Worm (Caenorhabditis elegans) whole organism, L2 larva: ENCODE measurements around the gene F33G12.3.

Experiments used
- C34F6.9 ChIP-seq: fragments of 150-350 bp; optimal IDR thresholded peaks from 2 replicates; lab custom pipeline; 2014; ENCODE audit warnings: missing biosample characterization, missing genetic modification characterization
- F13H6.1 ChIP-seq: sonication (generic microtip); optimal IDR thresholded peaks from 2 replicates; lab custom pipeline; 2016; ENCODE audit warnings: missing genetic modification characterization, missing compliant biosample characterization
- R02D3.7 ChIP-seq: fragments of 150-350 bp; optimal IDR thresholded peaks from 2 replicates; lab custom pipeline; 2014; ENCODE audit warnings: missing biosample characterization, missing genetic modification characterization
- Y55F3AM.14 ChIP-seq: fragments of 200-800 bp; sonication (Bioruptor generic); optimal IDR thresholded peaks from 2 replicates; lab custom pipeline; 2018; ENCODE audit warnings: mild to moderate bottlenecking, missing genetic modification characterization, missing compliant biosample characterization
- ZK546.5 ChIP-seq: sonication (generic microtip); optimal IDR thresholded peaks from 2 replicates; lab custom pipeline; 2017; ENCODE audit warnings: missing biosample characterization, missing genetic modification characterization
- alr-1 ChIP-seq: fragments of 150-350 bp; optimal IDR thresholded peaks from 2 replicates; lab custom pipeline; 2014; ENCODE audit warnings: missing biosample characterization, missing genetic modification characterization
- aly-2 ChIP-seq: fragments of 150-350 bp; optimal IDR thresholded peaks from 2 replicates; lab custom pipeline; 2014; ENCODE audit warnings: missing biosample characterization, missing genetic modification characterization
- ama-1 ChIP-seq: fragments of 150-350 bp; optimal IDR thresholded peaks from 2 replicates; lab custom pipeline; 2018; ENCODE audit warnings: inconsistent platforms
- blmp-1 ChIP-seq: sonication (generic microtip); optimal IDR thresholded peaks from 2 replicates; lab custom pipeline; 2017; ENCODE audit warnings: missing genetic modification characterization, mild to moderate bottlenecking, missing compliant biosample characterization, antibody characterized with exemption, moderate library complexity; ENCODE audit not compliant: insufficient read depth
- ceh-16 ChIP-seq: fragments of 150-350 bp; optimal IDR thresholded peaks from 2 replicates; lab custom pipeline; 2014; ENCODE audit warnings: missing biosample characterization, missing genetic modification characterization
- ceh-82 ChIP-seq: fragments of 150-350 bp; optimal IDR thresholded peaks from 2 replicates; lab custom pipeline; 2014; ENCODE audit warnings: missing biosample characterization, missing genetic modification characterization
- crh-2 ChIP-seq: sonication (generic microtip); optimal IDR thresholded peaks from 2 replicates; lab custom pipeline; 2017; ENCODE audit warnings: missing biosample characterization, missing genetic modification characterization
- dmd-4 ChIP-seq: sonication (generic microtip); optimal IDR thresholded peaks from 2 replicates; lab custom pipeline; 2017; ENCODE audit warnings: missing biosample characterization, missing genetic modification characterization
- egl-27 ChIP-seq: sonication (generic microtip); optimal IDR thresholded peaks from 3 replicates; lab custom pipeline; 2017; ENCODE audit warnings: missing biosample characterization, missing genetic modification reagents, missing genetic modification characterization
- elt-1 ChIP-seq: fragments of 150-350 bp; optimal IDR thresholded peaks from 2 replicates; lab custom pipeline; 2014; ENCODE audit warnings: missing biosample characterization, missing genetic modification characterization
- fos-1 ChIP-seq: fragments of 150-350 bp; optimal IDR thresholded peaks from 2 replicates; lab custom pipeline; 2014; ENCODE audit warnings: missing biosample characterization, missing genetic modification characterization
- gmeb-1 ChIP-seq: fragments of 150-350 bp; optimal IDR thresholded peaks from 2 replicates; lab custom pipeline; 2014; ENCODE audit warnings: missing biosample characterization, missing genetic modification characterization
- lin-11 ChIP-seq: fragments of 150-350 bp; sonication (generic microtip); optimal IDR thresholded peaks from 2 replicates; lab custom pipeline; 2014; ENCODE audit warnings: missing biosample characterization, missing genetic modification characterization, inconsistent platforms, mixed read lengths
- lin-39 ChIP-seq: fragments of 150-350 bp; optimal IDR thresholded peaks from 2 replicates; lab custom pipeline; 2014; ENCODE audit warnings: missing biosample characterization, missing genetic modification reagents, missing genetic modification characterization
- lsy-2 ChIP-seq, 2 experiments: fragments of 150-350 bp in 1 of 2; sonication (generic microtip) in 1 of 2; optimal IDR thresholded peaks; 2 replicates each; lab custom pipeline; 2014 to 2017; ENCODE audit warnings: missing biosample characterization in 2 of 2, missing genetic modification characterization in 2 of 2
- mbf-1 ChIP-seq: sonication (generic microtip); optimal IDR thresholded peaks from 2 replicates; lab custom pipeline; 2017; ENCODE audit warnings: missing biosample characterization, missing genetic modification characterization
- mdl-1 ChIP-seq, 2 experiments: fragments of 150-350 bp in 1 of 2; sonication (generic microtip) in 1 of 2; optimal IDR thresholded peaks; 2 replicates each; lab custom pipeline; 2017; ENCODE audit warnings: missing biosample characterization in 2 of 2, missing genetic modification characterization in 2 of 2
- nhr-10 ChIP-seq: sonication (generic microtip); optimal IDR thresholded peaks from 2 replicates; lab custom pipeline; 2017; ENCODE audit warnings: missing biosample characterization, missing genetic modification characterization
- nhr-11 ChIP-seq: fragments of 150-350 bp; optimal IDR thresholded peaks from 2 replicates; lab custom pipeline; 2014; ENCODE audit warnings: missing biosample characterization, missing genetic modification characterization
- nhr-12 ChIP-seq: fragments of 150-350 bp; optimal IDR thresholded peaks from 2 replicates; lab custom pipeline; 2014; ENCODE audit warnings: missing biosample characterization, missing genetic modification characterization
- nhr-21 ChIP-seq: fragments of 150-350 bp; optimal IDR thresholded peaks from 2 replicates; lab custom pipeline; 2014; ENCODE audit warnings: missing biosample characterization, missing genetic modification characterization
- nhr-23 ChIP-seq: fragments of 150-350 bp; optimal IDR thresholded peaks from 2 replicates; lab custom pipeline; 2014; ENCODE audit warnings: missing biosample characterization, missing genetic modification reagents, missing genetic modification characterization
- nhr-25 ChIP-seq: fragments of 150-350 bp; sonication (generic microtip); optimal IDR thresholded peaks from 3 replicates; lab custom pipeline; 2014; ENCODE audit warnings: missing biosample characterization, missing genetic modification characterization
- nhr-6 ChIP-seq: fragments of 150-350 bp; optimal IDR thresholded peaks from 2 replicates; lab custom pipeline; 2014; ENCODE audit warnings: missing biosample characterization, missing genetic modification characterization
- nhr-77 ChIP-seq: fragments of 150-350 bp; optimal IDR thresholded peaks from 2 replicates; lab custom pipeline; 2014; ENCODE audit warnings: missing biosample characterization, missing genetic modification characterization
- sem-4 ChIP-seq: fragments of 150-350 bp; optimal IDR thresholded peaks from 2 replicates; lab custom pipeline; 2014; ENCODE audit warnings: missing biosample characterization, missing genetic modification reagents, missing genetic modification characterization
- skn-1 ChIP-seq: sonication (generic microtip); optimal IDR thresholded peaks from 2 replicates; lab custom pipeline; 2017; ENCODE audit warnings: missing biosample characterization, missing genetic modification characterization
- sma-3 ChIP-seq: sonication (generic microtip); optimal IDR thresholded peaks from 2 replicates; lab custom pipeline; 2016; ENCODE audit warnings: missing genetic modification reagents, missing genetic modification characterization, missing compliant biosample characterization
- sma-9 ChIP-seq, 2 experiments: fragments of 150-350 bp in 1 of 2; sonication (generic microtip) in 1 of 2; optimal IDR thresholded peaks; 2 replicates each; lab custom pipeline; 2014 to 2016; ENCODE audit warnings: missing genetic modification characterization in 2 of 2, mild to moderate bottlenecking in 1 of 2, missing biosample characterization in 1 of 2, missing compliant biosample characterization in 1 of 2, missing genetic modification reagents in 1 of 2, moderate library complexity in 1 of 2
- snpc-4 ChIP-seq: fragments of 150-350 bp; optimal IDR thresholded peaks from 2 replicates; lab custom pipeline; 2014; ENCODE audit warnings: missing biosample characterization, missing genetic modification characterization
- unc-39 ChIP-seq: fragments of 150-350 bp; optimal IDR thresholded peaks from 2 replicates; lab custom pipeline; 2014; ENCODE audit warnings: missing biosample characterization, missing genetic modification characterization
- unc-55 ChIP-seq: fragments of 150-350 bp; sonication (generic microtip); optimal IDR thresholded peaks from 3 replicates; lab custom pipeline; 2014; ENCODE audit warnings: missing biosample characterization, missing genetic modification reagents, missing genetic modification characterization
- unc-62 ChIP-seq: fragments of 150-350 bp; optimal IDR thresholded peaks from 2 replicates; lab custom pipeline; 2014; ENCODE audit warnings: missing biosample characterization, missing genetic modification reagents, missing genetic modification characterization
- zag-1 ChIP-seq: fragments of 150-350 bp; optimal IDR thresholded peaks from 2 replicates; lab custom pipeline; 2014; ENCODE audit warnings: missing biosample characterization, missing genetic modification characterization
- ztf-1 ChIP-seq: fragments of 200-800 bp; sonication (Bioruptor generic); conservative IDR thresholded peaks from 2 replicates; pipeline ENCODE4 v1.3.6; 2022; ENCODE audit warnings: missing genetic modification characterization, missing compliant biosample characterization
- ztf-11 ChIP-seq: sonication (generic microtip); optimal IDR thresholded peaks from 2 replicates; lab custom pipeline; 2017; ENCODE audit warnings: missing biosample characterization, missing genetic modification characterization
- ztf-4 ChIP-seq: fragments of 150-350 bp; optimal IDR thresholded peaks from 2 replicates; lab custom pipeline; 2014; ENCODE audit warnings: missing biosample characterization, missing genetic modification characterization

F33G12.3 gene

ce11 chrII:5004781-5005180 is 29.1 kb downstream of the F33G12.3 start, which contains the start of gene F59A6.4:
Gene F59A6.4 (plus strand): TSS chrII:5005081.
- TF ChIP-seq nhr-23 (tag; lab: Kevin White, UChicago), result no peak
- no peak for TF ChIP-seq ztf-1 (GFP tag; lab: Robert Waterston, UW)
- no peak for TF ChIP-seq ceh-16
- TF ChIP-seq ztf-11 (tag; lab: Kevin White, UChicago), result no peak
- TF ChIP-seq ZK546.5 (tag; lab: Kevin White, UChicago), result no peak
- TF ChIP-seq gmeb-1, result no peak
- TF ChIP-seq mbf-1, result no peak
- TF ChIP-seq, all 48 proteins: peak for 0

ce11 chrII:5003660-5004059 is 30.2 kb downstream of the F33G12.3 start, which contains the start of gene F59A6.10:
Gene F59A6.10 (plus strand): TSS chrII:5003960.
- TF ChIP-seq lin-11 (tag; lab: Kevin White, UChicago) (no peak), snpc-4 (tag; lab: Kevin White, UChicago) (no peak), nhr-6 (tag; lab: Kevin White, UChicago) (no peak), aly-2 (tag; lab: Kevin White, UChicago) (no peak), gmeb-1 (no peak), nhr-25 (no peak), nhr-11 (tag; lab: Kevin White, UChicago) (no peak), nhr-10 (no peak)

- TF ChIP-seq Y55F3AM.14 (GFP tag; lab: Kevin White, UChicago), result no peak
- TF ChIP-seq nhr-77 (tag; lab: Kevin White, UChicago), result no peak
- TF ChIP-seq ztf-11 (tag; lab: Kevin White, UChicago), result no peak
- no peak for TF ChIP-seq lin-39 (tag; lab: Kevin White, UChicago)
- no peak for TF ChIP-seq mdl-1 (tag; optimal IDR thresholded peaks at IDR 0.05; lab: Kevin White, UChicago)
- no peak for TF ChIP-seq dmd-4 (tag; lab: Kevin White, UChicago)
- no peak for TF ChIP-seq snpc-4 (tag; lab: Kevin White, UChicago)
- no peak for TF ChIP-seq nhr-12 (tag; lab: Kevin White, UChicago)
- TF ChIP-seq fos-1 (tag; lab: Kevin White, UChicago), result no peak
- no peak for TF ChIP-seq mbf-1
- TF ChIP-seq zag-1 (tag; lab: Kevin White, UChicago), result no peak
- TF ChIP-seq unc-55 (GFP tag; lab: Kevin White, UChicago), result no peak
- no peak for TF ChIP-seq crh-2 (tag; lab: Kevin White, UChicago)
- TF ChIP-seq nhr-25, result no peak
- TF ChIP-seq ztf-1 (GFP tag; lab: Robert Waterston, UW), result no peak
- no peak for TF ChIP-seq sma-9 (GFP tag; optimal IDR thresholded peaks at IDR 0.05; lab: Kevin White, UChicago)
- no peak for TF ChIP-seq sma-9 (tag; optimal IDR thresholded peaks at IDR 0.05; lab: Kevin White, UChicago)
- TF ChIP-seq, all 48 proteins: peak for 0
Measured at ce11 chrII:5001866-5002265, 32.0 kb downstream of the F33G12.3 start.

- TF ChIP-seq nhr-25, result no peak
- no peak for TF ChIP-seq unc-62 (GFP tag; lab: Kevin White, UChicago)
- TF ChIP-seq lsy-2 (tag; optimal IDR thresholded peaks at IDR 0.05; lab: Kevin White, UChicago), result peak; percentile 89 to 95
- peak; percentile 52 for TF ChIP-seq zag-1 (tag; lab: Kevin White, UChicago)
- TF ChIP-seq C34F6.9 (tag; lab: Kevin White, UChicago), result no peak
- TF ChIP-seq blmp-1 (tag; lab: Kevin White, UChicago), result no peak
- TF ChIP-seq gmeb-1, result peak; percentile 100
- TF ChIP-seq ceh-16, result no peak
- TF ChIP-seq snpc-4 (tag; lab: Kevin White, UChicago), result no peak
- TF ChIP-seq unc-39 (tag; lab: Kevin White, UChicago), result no peak
- peak; percentile 70 for TF ChIP-seq egl-27 (tag; lab: Kevin White, UChicago)
- no peak for TF ChIP-seq elt-1 (tag; lab: Kevin White, UChicago)
- TF ChIP-seq fos-1 (tag; lab: Kevin White, UChicago), result no peak
- peak; percentile 56 for TF ChIP-seq R02D3.7 (tag; lab: Kevin White, UChicago)
- TF ChIP-seq ceh-82, result peak; percentile 46
- no peak for TF ChIP-seq mdl-1 (tag; optimal IDR thresholded peaks at IDR 0.05; lab: Kevin White, UChicago)
- no peak for TF ChIP-seq sem-4
- TF ChIP-seq nhr-12 (tag; lab: Kevin White, UChicago), result no peak
- TF ChIP-seq sma-9 (GFP tag; optimal IDR thresholded peaks at IDR 0.05; lab: Kevin White, UChicago), result peak; percentile 94
- TF ChIP-seq sma-9 (tag; optimal IDR thresholded peaks at IDR 0.05; lab: Kevin White, UChicago), result no peak
- peak; percentile 96 for TF ChIP-seq crh-2 (tag; lab: Kevin White, UChicago)
- TF ChIP-seq alr-1, result no peak
- no peak for TF ChIP-seq lin-39 (tag; lab: Kevin White, UChicago)
- TF ChIP-seq F13H6.1, result no peak
- TF ChIP-seq nhr-21 (tag; lab: Kevin White, UChicago), result no peak
- peak; percentile 90 for TF ChIP-seq nhr-6 (tag; lab: Kevin White, UChicago)
- TF ChIP-seq unc-55 (GFP tag; lab: Kevin White, UChicago), result peak; percentile 96
- no peak for TF ChIP-seq ama-1 (lab: Kevin White, UChicago)
- TF ChIP-seq ztf-11 (tag; lab: Kevin White, UChicago), result no peak
- TF ChIP-seq lin-11 (tag; lab: Kevin White, UChicago), result no peak
- no peak for TF ChIP-seq skn-1
- TF ChIP-seq ztf-1 (GFP tag; lab: Robert Waterston, UW), result no peak
- TF ChIP-seq dmd-4 (tag; lab: Kevin White, UChicago), result no peak
- peak; percentile 90 for TF ChIP-seq sma-3
- no peak for TF ChIP-seq aly-2 (tag; lab: Kevin White, UChicago)
- no peak for TF ChIP-seq ztf-4 (tag; lab: Kevin White, UChicago)
- no peak for TF ChIP-seq Y55F3AM.14 (GFP tag; lab: Kevin White, UChicago)
- no peak for TF ChIP-seq mbf-1
- TF ChIP-seq nhr-77 (tag; lab: Kevin White, UChicago), result peak; percentile 47
- no peak for TF ChIP-seq nhr-23 (tag; lab: Kevin White, UChicago)
- no peak for TF ChIP-seq nhr-11 (tag; lab: Kevin White, UChicago)
Measured at ce11 chrII:4999122-4999521, 34.7 kb downstream of the F33G12.3 start, which contains the start of gene citk-2. Gene citk-2 (plus strand): TSS chrII:4999520.
